Worm (Caenorhabditis elegans) whole organism, L1 larva: Measurements from ENCODE around the gene aars-1.

Experiments
- Y116A8C.19 ChIP-seq: sonication (generic microtip); optimal IDR thresholded peaks from 2 replicates; lab custom pipeline; 2016; ENCODE audit warnings: missing compliant biosample characterization, missing genetic modification characterization, borderline replicate concordance
- aha-1 ChIP-seq: fragments of 150-350 bp; optimal IDR thresholded peaks from 2 replicates; lab custom pipeline; 2014; ENCODE audit warnings: missing biosample characterization, missing genetic modification characterization
- ceh-8 ChIP-seq: fragments of 200-800 bp; sonication (Bioruptor generic); optimal IDR thresholded peaks from 2 replicates; lab custom pipeline; 2018; ENCODE audit warnings: mild to moderate bottlenecking, missing genetic modification characterization, moderate library complexity, missing compliant biosample characterization
- ceh-82 ChIP-seq, 3 experiments: fragments of 150-350 bp in 1 of 3; sonication (generic microtip) in 2 of 3; optimal IDR thresholded peaks; 2 replicates each; lab custom pipeline; 2014 to 2017; ENCODE audit warnings: missing biosample characterization in 3 of 3, missing genetic modification characterization in 3 of 3
- ceh-88 ChIP-seq: fragments of 200-800 bp; sonication (Bioruptor generic); IDR thresholded peaks from 2 replicates; pipeline ENCODE4 v1.3.6; 2022; ENCODE audit warnings: missing genetic modification characterization, missing compliant biosample characterization
- ceh-90 ChIP-seq: sonication (generic microtip); optimal IDR thresholded peaks from 2 replicates; lab custom pipeline; 2016; ENCODE audit warnings: missing genetic modification characterization, missing compliant biosample characterization
- ces-1 ChIP-seq: fragments of 150-350 bp; optimal IDR thresholded peaks from 2 replicates; lab custom pipeline; 2014; ENCODE audit warnings: missing biosample characterization, missing genetic modification reagents, missing genetic modification characterization
- egl-27 ChIP-seq, 2 experiments: fragments of 150-350 bp in 1 of 2; sonication (generic microtip); optimal IDR thresholded peaks; 3 replicates each; lab custom pipeline; 2017 to 2018; ENCODE audit warnings: missing biosample characterization in 2 of 2, missing genetic modification characterization in 2 of 2, missing genetic modification reagents in 2 of 2
- elt-2 ChIP-seq: sonication (generic microtip); optimal IDR thresholded peaks from 2 replicates; lab custom pipeline; 2016; ENCODE audit warnings: missing genetic modification characterization, mild to moderate bottlenecking, inconsistent platforms, missing compliant biosample characterization, missing genetic modification reagents
- ets-5 ChIP-seq: fragments of 200-800 bp; sonication (Bioruptor generic); IDR thresholded peaks from 2 replicates; pipeline ENCODE4 v1.3.6; 2022; ENCODE audit warnings: missing genetic modification characterization, missing compliant biosample characterization
- fkh-4 ChIP-seq: sonication (generic microtip); optimal IDR thresholded peaks from 2 replicates; lab custom pipeline; 2016; ENCODE audit warnings: missing compliant biosample characterization, missing genetic modification characterization, borderline replicate concordance
- fkh-8 ChIP-seq: sonication (generic microtip); optimal IDR thresholded peaks from 2 replicates; lab custom pipeline; 2016; ENCODE audit warnings: mild to moderate bottlenecking, missing genetic modification characterization, missing compliant biosample characterization
- fos-1 ChIP-seq: fragments of 150-350 bp; optimal IDR thresholded peaks from 2 replicates; lab custom pipeline; 2014; ENCODE audit warnings: missing biosample characterization, missing genetic modification characterization
- hlh-17 ChIP-seq: fragments of 200-800 bp; sonication (Bioruptor generic); optimal IDR thresholded peaks from 2 replicates; lab custom pipeline; 2018; ENCODE audit warnings: missing genetic modification characterization, mild to moderate bottlenecking, missing compliant biosample characterization, moderate library complexity, borderline replicate concordance
- hlh-4 ChIP-seq: sonication (generic microtip); optimal IDR thresholded peaks from 2 replicates; lab custom pipeline; 2016; ENCODE audit warnings: mild to moderate bottlenecking, missing genetic modification characterization, missing compliant biosample characterization
- irx-1 ChIP-seq: sonication (generic microtip); optimal IDR thresholded peaks from 2 replicates; lab custom pipeline; 2016; ENCODE audit warnings: missing genetic modification characterization, missing compliant biosample characterization
- isw-1 ChIP-seq: fragments of 200-800 bp; sonication (Bioruptor generic); IDR thresholded peaks from 2 replicates; pipeline ENCODE4 v1.3.6; 2022; ENCODE audit warnings: missing genetic modification characterization, missing compliant biosample characterization
- jun-1 ChIP-seq: fragments of 150-350 bp; optimal IDR thresholded peaks from 2 replicates; lab custom pipeline; 2014; ENCODE audit warnings: missing biosample characterization, missing genetic modification reagents, missing genetic modification characterization
- lir-3 ChIP-seq: sonication (generic microtip); optimal IDR thresholded peaks from 2 replicates; lab custom pipeline; 2016; ENCODE audit warnings: mild to moderate bottlenecking, missing genetic modification characterization, moderate library complexity, missing compliant biosample characterization; ENCODE audit not compliant: poor library complexity
- mab-9 ChIP-seq: fragments of 200-800 bp; sonication (Bioruptor generic); IDR thresholded peaks from 2 replicates; pipeline ENCODE4 v1.3.6; 2022; ENCODE audit warnings: missing genetic modification reagents, missing genetic modification characterization, missing compliant biosample characterization
- mdl-1 ChIP-seq, 2 experiments: fragments of 150-350 bp; optimal IDR thresholded peaks; 2 replicates each; lab custom pipeline; 2014 to 2017; ENCODE audit warnings: missing biosample characterization in 2 of 2, missing genetic modification characterization in 2 of 2, inconsistent platforms in 1 of 2
- mef-2 ChIP-seq: fragments of 150-350 bp; optimal IDR thresholded peaks from 2 replicates; lab custom pipeline; 2014; ENCODE audit warnings: missing biosample characterization, missing genetic modification characterization
- nhr-11 ChIP-seq: fragments of 150-350 bp; optimal IDR thresholded peaks from 2 replicates; lab custom pipeline; 2014; ENCODE audit warnings: missing biosample characterization, missing genetic modification characterization
- nhr-12 ChIP-seq: sonication (generic microtip); optimal IDR thresholded peaks from 2 replicates; lab custom pipeline; 2017; ENCODE audit warnings: missing biosample characterization, missing genetic modification characterization
- nhr-237 ChIP-seq: fragments of 150-350 bp; optimal IDR thresholded peaks from 2 replicates; lab custom pipeline; 2014; ENCODE audit warnings: missing biosample characterization, missing genetic modification characterization
- nhr-28 ChIP-seq: fragments of 150-350 bp; optimal IDR thresholded peaks from 2 replicates; lab custom pipeline; 2014; ENCODE audit warnings: missing biosample characterization, missing genetic modification characterization
- nhr-71 ChIP-seq: sonication (generic microtip); optimal IDR thresholded peaks from 2 replicates; lab custom pipeline; 2016; ENCODE audit warnings: mild to moderate bottlenecking, missing genetic modification characterization, moderate library complexity, missing compliant biosample characterization
- nhr-76 ChIP-seq: sonication (generic microtip); optimal IDR thresholded peaks from 2 replicates; lab custom pipeline; 2017; ENCODE audit warnings: missing biosample characterization, missing genetic modification characterization
- nhr-77 ChIP-seq: fragments of 150-350 bp; optimal IDR thresholded peaks from 2 replicates; lab custom pipeline; 2014; ENCODE audit warnings: missing biosample characterization, missing genetic modification characterization
- nhr-90 ChIP-seq: sonication (generic microtip); optimal IDR thresholded peaks from 2 replicates; lab custom pipeline; 2016; ENCODE audit warnings: mild to moderate bottlenecking, missing genetic modification characterization, missing compliant biosample characterization; ENCODE audit not compliant: poor library complexity
- pag-3 ChIP-seq: sonication (generic microtip); optimal IDR thresholded peaks from 2 replicates; lab custom pipeline; 2017; ENCODE audit warnings: missing genetic modification characterization, mild to moderate bottlenecking, missing compliant biosample characterization, antibody characterized with exemption, borderline replicate concordance; ENCODE audit not compliant: insufficient read depth
- pqm-1 ChIP-seq: sonication (generic microtip); optimal IDR thresholded peaks from 3 replicates; lab custom pipeline; 2017; ENCODE audit warnings: missing biosample characterization, missing genetic modification characterization
- skn-1 ChIP-seq: fragments of 150-350 bp; optimal IDR thresholded peaks from 2 replicates; lab custom pipeline; 2014; ENCODE audit warnings: missing biosample characterization, missing genetic modification characterization
- sox-4 ChIP-seq: sonication (generic microtip); optimal IDR thresholded peaks from 2 replicates; lab custom pipeline; 2016; ENCODE audit warnings: missing genetic modification characterization, missing compliant biosample characterization
- sptf-1 ChIP-seq: fragments of 150-350 bp; optimal IDR thresholded peaks from 2 replicates; lab custom pipeline; 2014; ENCODE audit warnings: missing biosample characterization, missing genetic modification characterization
- sup-37 ChIP-seq: fragments of 200-800 bp; sonication (Bioruptor generic); optimal IDR thresholded peaks from 2 replicates; lab custom pipeline; 2018; ENCODE audit warnings: mild to moderate bottlenecking, missing genetic modification characterization, missing compliant biosample characterization
- unc-130 ChIP-seq: fragments of 150-350 bp; optimal IDR thresholded peaks from 2 replicates; lab custom pipeline; 2017; ENCODE audit warnings: missing biosample characterization, missing genetic modification characterization, inconsistent platforms
- unc-86 ChIP-seq: sonication (generic microtip); optimal IDR thresholded peaks from 2 replicates; lab custom pipeline; 2016; ENCODE audit warnings: missing genetic modification characterization, missing compliant biosample characterization
- unc-98 ChIP-seq: fragments of 200-800 bp; sonication (Bioruptor generic); IDR thresholded peaks from 2 replicates; pipeline ENCODE4 v1.3.6; 2022; ENCODE audit warnings: missing genetic modification characterization, missing compliant biosample characterization
- vab-15 ChIP-seq: sonication (generic microtip); optimal IDR thresholded peaks from 2 replicates; lab custom pipeline; 2017; ENCODE audit warnings: missing genotype, mild to moderate bottlenecking, missing genetic modification characterization, missing compliant biosample characterization
- xbp-1 ChIP-seq: sonication (generic microtip); optimal IDR thresholded peaks from 2 replicates; lab custom pipeline; 2016; ENCODE audit warnings: missing genetic modification characterization, missing compliant biosample characterization
- zip-4 ChIP-seq: fragments of 200-800 bp; sonication (Bioruptor generic); optimal IDR thresholded peaks from 2 replicates; lab custom pipeline; 2018; ENCODE audit warnings: mild to moderate bottlenecking, missing genetic modification characterization, moderate library complexity, missing compliant biosample characterization
- ztf-4 ChIP-seq: fragments of 150-350 bp; optimal IDR thresholded peaks from 2 replicates; lab custom pipeline; 2014; ENCODE audit warnings: missing biosample characterization, missing genetic modification characterization

Gene aars-1

ce11 chrII:11473525-11474181, 9.4 kb upstream of the aars-1 start, which contains the start of the genes metl-1 and W02B12.11 (continued):
- TF ChIP-seq pag-3 (tag; lab: Kevin White, UChicago) (no peak), hlh-17 (no peak), ztf-4 (tag; lab: Kevin White, UChicago) (peak; percentile 80), fkh-8 (tag; lab: Kevin White, UChicago) (peak; percentile 79), xbp-1 (tag; lab: Kevin White, UChicago) (peak; percentile 85), unc-86 (tag; lab: Kevin White, UChicago) (peak; percentile 82), ceh-8 (GFP tag; lab: Kevin White, UChicago) (peak; percentile 70), nhr-28 (no peak), unc-98 (GFP tag; lab: Robert Waterston, UW) (no peak), irx-1 (peak; percentile 74), mab-9 (GFP tag; lab: Robert Waterston, UW) (peak; percentile 78), fkh-4 (peak; percentile 46), nhr-76 (no peak), aha-1 (tag; lab: Kevin White, UChicago) (peak; percentile 74), ces-1 (GFP tag; lab: Kevin White, UChicago) (no peak), fos-1 (peak; percentile 20), jun-1 (tag; lab: Kevin White, UChicago) (peak; percentile 71), lir-3 (tag; lab: Kevin White, UChicago) (peak; percentile 30), zip-4 (GFP tag; lab: Kevin White, UChicago) (peak; percentile 70), nhr-90 (tag; lab: Kevin White, UChicago) (peak; percentile 92), ets-5 (GFP tag; lab: Robert Waterston, UW) (no peak), ceh-82 (tag; optimal IDR thresholded peaks at IDR 0.05; lab: Kevin White, UChicago) (peak; percentile 86 to 93 (median 90)), sup-37 (GFP tag; lab: Kevin White, UChicago) (peak; percentile 9), mef-2 (tag; lab: Kevin White, UChicago) (no peak), isw-1 (peak; percentile 82), ceh-90 (tag; lab: Kevin White, UChicago) (peak; percentile 5), elt-2 (tag; lab: Kevin White, UChicago) (peak; percentile 41), skn-1 (tag; lab: Kevin White, UChicago) (peak; percentile 72), nhr-77 (tag; lab: Kevin White, UChicago) (peak; percentile 39), vab-15 (tag; lab: Kevin White, UChicago) (no peak), ceh-88 (0 out of 2 replicates have a peak, but pooled peaks have one; percentile 40), sptf-1 (tag; lab: Kevin White, UChicago) (no peak), nhr-71 (peak; percentile 92), nhr-11 (peak; percentile 49), sox-4 (tag; lab: Kevin White, UChicago) (peak; percentile 34), egl-27 (tag; optimal IDR thresholded peaks at IDR 0.05; lab: Kevin White, UChicago) (no peak), nhr-237 (no peak), Y116A8C.19 (no peak), hlh-4 (tag; lab: Kevin White, UChicago) (no peak), nhr-12 (tag; lab: Kevin White, UChicago) (no peak), unc-130 (tag; lab: Kevin White, UChicago) (peak; percentile 80), pqm-1 (tag; lab: Kevin White, UChicago) (no peak), mdl-1 (tag; optimal IDR thresholded peaks at IDR 0.05; lab: Kevin White, UChicago) (peak in 1 of 2 experiments; percentile 62)
